Worm (Caenorhabditis elegans): Measurements from ENCODE around the gene nhr-232.

ce11 chrV:10212027-10212426 is 43.9 kb upstream of the nhr-232 start, which contains the start of gene zhit-3:
- TF ChIP-seq fos-1 (tag; optimal IDR thresholded peaks at IDR 0.05) (no peak), mml-1 (tag; optimal IDR thresholded peaks at IDR 0.05) (no peak), sea-2 (GFP tag; optimal IDR thresholded peaks at IDR 0.05) (no peak), nhr-28 (tag; optimal IDR thresholded peaks at IDR 0.05) (no peak), elt-2 (tag; optimal IDR thresholded peaks at IDR 0.05) (no peak), nhr-237 (tag; optimal IDR thresholded peaks at IDR 0.05) (no peak), nhr-11 (tag; optimal IDR thresholded peaks at IDR 0.05) (no peak), ztf-4 (tag; optimal IDR thresholded peaks at IDR 0.05) (no peak), skn-1 (tag; optimal IDR thresholded peaks at IDR 0.05) (no peak), mdl-1 (tag; optimal IDR thresholded peaks at IDR 0.05) (no peak), elt-1 (tag; optimal IDR thresholded peaks at IDR 0.05) (no peak), ama-1 (optimal IDR thresholded peaks at IDR 0.05) (no peak)

Measured in whole organism, L3 larva.